1 fruit fly cellular context compared by ENCODE assay signal in the genomic region with DNA sequence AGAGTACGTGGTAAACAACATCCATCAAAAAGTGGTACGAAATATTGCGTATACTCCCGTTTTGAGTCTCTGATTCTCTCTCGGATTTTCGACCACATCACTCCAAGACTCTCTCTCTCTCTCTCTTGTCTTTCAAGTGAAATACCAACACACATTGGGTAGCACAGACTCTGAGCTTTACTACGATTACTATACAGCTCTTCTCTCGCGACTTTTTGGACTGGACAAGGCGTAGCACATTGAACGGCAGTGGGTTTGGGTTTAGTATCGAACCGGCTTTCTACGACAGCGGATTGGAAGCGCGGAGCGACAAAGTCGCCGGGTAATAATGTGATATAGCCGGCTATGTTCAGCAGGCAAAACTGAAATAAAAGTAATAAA.
TF ChIP-seq lines count a peak whose summit lies in the region.

No protein-coding gene starts in this region.

TF ChIP-seq in whole organism, embryonic, 481 proteins besides CTCF, POLR2A, EP300 and RAD21 (continued from another document and continues in another):
- TF ChIP-seq Ravus (GFP tag; IDR thresholded peaks at IDR 0.05; lab: Robert Waterston, UW) (no peak), CG8924 (tag; optimal IDR thresholded peaks at IDR 0.05; lab: Kevin White, UChicago) (no peak), CG18599 (GFP tag; optimal IDR thresholded peaks at IDR 0.05; lab: Kevin White, UChicago) (no peak), pita (GFP tag; optimal IDR thresholded peaks at IDR 0.05; lab: Kevin White, UChicago) (no peak), nom (GFP tag; optimal IDR thresholded peaks at IDR 0.05; lab: Kevin White, UChicago) (no peak), CG16815 (GFP tag; optimal IDR thresholded peaks at IDR 0.05; lab: Kevin White, UChicago) (no peak), Dip2 (GFP tag; IDR thresholded peaks at IDR 0.05; lab: Robert Waterston, UW) (no peak), CG17612 (GFP tag; IDR thresholded peaks at IDR 0.05; lab: Robert Waterston, UW) (no peak), gsb-n (tag; optimal IDR thresholded peaks at IDR 0.05; lab: Kevin White, UChicago) (no peak), CG12071 (GFP tag; optimal IDR thresholded peaks at IDR 0.05; lab: Kevin White, UChicago) (no peak), trh (GFP tag; optimal IDR thresholded peaks at IDR 0.05; lab: Kevin White, UChicago) (no peak), chif (GFP tag; optimal IDR thresholded peaks at IDR 0.05; lab: Kevin White, UChicago) (no peak), BEAF-32 (GFP tag; optimal IDR thresholded peaks at IDR 0.05; lab: Kevin White, UChicago) (no peak), CG17802 (tag; optimal IDR thresholded peaks at IDR 0.05; lab: Kevin White, UChicago) (no peak), CG18476 (GFP tag; optimal IDR thresholded peaks at IDR 0.05; lab: Kevin White, UChicago) (no peak), Dp (GFP tag; optimal IDR thresholded peaks at IDR 0.05; lab: Kevin White, UChicago) (no peak), ttk (GFP tag; IDR thresholded peaks at IDR 0.05; lab: Robert Waterston, UW) (no peak), CG10565 (GFP tag; optimal IDR thresholded peaks at IDR 0.05; lab: Kevin White, UChicago) (no peak), CG16779 (GFP tag; IDR thresholded peaks at IDR 0.05; lab: Robert Waterston, UW) (0 out of 2 replicates have a peak, but pooled peaks have one; percentile 6), Chrac-16 (GFP tag; optimal IDR thresholded peaks at IDR 0.05; lab: Kevin White, UChicago) (no peak), CG8290 (GFP tag; optimal IDR thresholded peaks at IDR 0.05; lab: Kevin White, UChicago) (no peak), CG8290 (tag; optimal IDR thresholded peaks at IDR 0.05; lab: Kevin White, UChicago) (peak in 1 of 2 experiments; percentile 64), Side (GFP tag; optimal IDR thresholded peaks at IDR 0.05; lab: Kevin White, UChicago) (no peak), CG12104 (GFP tag; optimal IDR thresholded peaks at IDR 0.05; lab: Kevin White, UChicago) (no peak), lbe (GFP tag; optimal IDR thresholded peaks at IDR 0.05; lab: Kevin White, UChicago) (peak; percentile 20), az2 (GFP tag; optimal IDR thresholded peaks at IDR 0.05; lab: Kevin White, UChicago) (no peak), Lhr (GFP tag; optimal IDR thresholded peaks at IDR 0.05; lab: Kevin White, UChicago) (no peak), CG6272 (GFP tag; IDR thresholded peaks at IDR 0.05; lab: Robert Waterston, UW) (no peak), Abd-B (GFP tag; optimal IDR thresholded peaks at IDR 0.05; lab: Kevin White, UChicago) (no peak), Hey (tag; optimal IDR thresholded peaks at IDR 0.05; lab: Kevin White, UChicago) (no peak), ro (GFP tag; IDR thresholded peaks at IDR 0.05; lab: Robert Waterston, UW) (no peak), CG7839 (tag; optimal IDR thresholded peaks at IDR 0.05; lab: Kevin White, UChicago) (no peak), CG9215 (GFP tag; IDR thresholded peaks at IDR 0.05; lab: Robert Waterston, UW) (no peak), NK7.1 (GFP tag; optimal IDR thresholded peaks at IDR 0.05; lab: Kevin White, UChicago) (no peak), Neu2 (GFP tag; optimal IDR thresholded peaks at IDR 0.05; lab: Kevin White, UChicago; ENCODE audit: borderline replicate concordance) (no peak), Doc3 (GFP tag; IDR thresholded peaks at IDR 0.05; lab: Robert Waterston, UW; ENCODE audit: partially characterized antibody) (peak; percentile 28; the same call in 1 of the 3 replicates), tx (GFP tag; optimal IDR thresholded peaks at IDR 0.05; lab: Kevin White, UChicago) (no peak), fd3F (GFP tag; optimal IDR thresholded peaks at IDR 0.05; lab: Kevin White, UChicago) (no peak), CG3407 (GFP tag; optimal IDR thresholded peaks at IDR 0.05; lab: Kevin White, UChicago) (no peak), D19B (GFP tag; optimal IDR thresholded peaks at IDR 0.05; lab: Kevin White, UChicago) (no peak), CG3281 (GFP tag; optimal IDR thresholded peaks at IDR 0.05; lab: Kevin White, UChicago) (no peak), vvl (GFP tag; IDR thresholded peaks at IDR 0.05; lab: Robert Waterston, UW) (no peak; the same call in 1 of the 2 replicates), CG7357 (GFP tag; IDR thresholded peaks at IDR 0.05; lab: Robert Waterston, UW) (no peak), sd (tag; optimal IDR thresholded peaks at IDR 0.05; lab: Kevin White, UChicago) (peak; percentile 24), Usf (GFP tag; optimal IDR thresholded peaks at IDR 0.05; lab: Kevin White, UChicago) (no peak), CG31388 (GFP tag; optimal IDR thresholded peaks at IDR 0.05; lab: Kevin White, UChicago) (no peak), mam (GFP tag; optimal IDR thresholded peaks at IDR 0.05; lab: Kevin White, UChicago) (no peak), Dfd (GFP tag; optimal IDR thresholded peaks at IDR 0.05; lab: Kevin White, UChicago) (no peak), crol (GFP tag; IDR thresholded peaks at IDR 0.05; lab: Robert Waterston, UW) (no peak), CG1233 (GFP tag; optimal IDR thresholded peaks at IDR 0.05; lab: Kevin White, UChicago) (no peak), CG6689 (GFP tag; IDR thresholded peaks at IDR 0.05; lab: Robert Waterston, UW) (no peak), CG12299 (tag; optimal IDR thresholded peaks at IDR 0.05; lab: Kevin White, UChicago) (no peak), vnd (GFP tag; IDR thresholded peaks at IDR 0.05; lab: Robert Waterston, UW; ENCODE audit: partially characterized antibody) (no peak), CG13287 (GFP tag; IDR thresholded peaks at IDR 0.05; lab: Robert Waterston, UW; ENCODE audit: partially characterized antibody) (peak; percentile 64; the same call in 1 of the 2 replicates), Max (GFP tag; optimal IDR thresholded peaks at IDR 0.05; lab: Kevin White, UChicago) (no peak), zen2 (GFP tag; IDR thresholded peaks at IDR 0.05; lab: Robert Waterston, UW; ENCODE audit: partially characterized antibody) (peak; percentile 80; the same call in 2 of the 3 replicates), ac (GFP tag; optimal IDR thresholded peaks at IDR 0.05; lab: Kevin White, UChicago) (no peak), CG10147 (GFP tag; optimal IDR thresholded peaks at IDR 0.05; lab: Kevin White, UChicago) (no peak), Hmx (GFP tag; optimal IDR thresholded peaks at IDR 0.05; lab: Kevin White, UChicago) (no peak), aop (GFP tag; IDR thresholded peaks at IDR 0.05; lab: Robert Waterston, UW) (no peak), CG2712 (tag; optimal IDR thresholded peaks at IDR 0.05; lab: Kevin White, UChicago) (no peak), TFAM (GFP tag; optimal IDR thresholded peaks at IDR 0.05; lab: Kevin White, UChicago) (no peak), H15 (GFP tag; IDR thresholded peaks at IDR 0.05; lab: Robert Waterston, UW) (no peak), D19A (tag; optimal IDR thresholded peaks at IDR 0.05; lab: Kevin White, UChicago) (no peak), B-H1 (GFP tag; IDR thresholded peaks at IDR 0.05; lab: Robert Waterston, UW) (no peak), CG10366 (GFP tag; IDR thresholded peaks at IDR 0.05; lab: Robert Waterston, UW) (no peak), br (optimal IDR thresholded peaks at IDR 0.05; lab: Kevin White, UChicago) (no peak), CG5245 (GFP tag; optimal IDR thresholded peaks at IDR 0.05; lab: Kevin White, UChicago) (no peak), Ets65A (GFP tag; lab: Kevin White, UChicago) (no peak), eve (GFP tag; optimal IDR thresholded peaks at IDR 0.05; lab: Kevin White, UChicago) (no peak), CG18764 (GFP tag; optimal IDR thresholded peaks at IDR 0.05; lab: Kevin White, UChicago) (no peak), CG11723 (GFP tag; optimal IDR thresholded peaks at IDR 0.05; lab: Kevin White, UChicago) (no peak), CG4854 (GFP tag; optimal IDR thresholded peaks at IDR 0.05; lab: Kevin White, UChicago) (no peak), CG10959 (GFP tag; IDR thresholded peaks at IDR 0.05; lab: Robert Waterston, UW) (no peak), CG32772 (GFP tag; IDR thresholded peaks at IDR 0.05; lab: Robert Waterston, UW) (no peak), GATAe (GFP tag; conservative IDR thresholded peaks at IDR 0.05; lab: Robert Waterston, UW) (no peak), CG14965 (GFP tag; optimal IDR thresholded peaks at IDR 0.05; lab: Kevin White, UChicago; ENCODE audit: borderline replicate concordance) (no peak), Hsf (GFP tag; optimal IDR thresholded peaks at IDR 0.05; lab: Kevin White, UChicago) (no peak), HLHmδ (GFP tag; optimal IDR thresholded peaks at IDR 0.05; lab: Kevin White, UChicago) (no peak), CG11456 (GFP tag; IDR thresholded peaks at IDR 0.05; lab: Robert Waterston, UW) (no peak), Sry-β (GFP tag; optimal IDR thresholded peaks at IDR 0.05; lab: Kevin White, UChicago) (no peak), psq (GFP tag; optimal IDR thresholded peaks at IDR 0.05; lab: Kevin White, UChicago) (no peak), CG10654 (GFP tag; optimal IDR thresholded peaks at IDR 0.05; lab: Kevin White, UChicago) (no peak), Dll (GFP tag; IDR thresholded peaks at IDR 0.05; lab: Robert Waterston, UW; ENCODE audit: partially characterized antibody) (peak; percentile 50; the same call in 1 of the 4 replicates), phol (tag; optimal IDR thresholded peaks at IDR 0.05; lab: Kevin White, UChicago) (no peak), gcm2 (GFP tag; optimal IDR thresholded peaks at IDR 0.05; lab: Kevin White, UChicago) (no peak), bsh (GFP tag; optimal IDR thresholded peaks at IDR 0.05; lab: Kevin White, UChicago) (no peak), CG4617 (GFP tag; optimal IDR thresholded peaks at IDR 0.05; lab: Kevin White, UChicago; ENCODE audit: borderline replicate concordance) (no peak), Opbp (GFP tag; IDR thresholded peaks at IDR 0.05; lab: Robert Waterston, UW; ENCODE audit: partially characterized antibody) (peak; percentile 15; the same call in 1 of the 3 replicates), HLH54F (GFP tag; optimal IDR thresholded peaks at IDR 0.05; lab: Kevin White, UChicago) (no peak), CG30403 (GFP tag; optimal IDR thresholded peaks at IDR 0.05; lab: Kevin White, UChicago) (no peak), CG7987 (GFP tag; optimal IDR thresholded peaks at IDR 0.05; lab: Kevin White, UChicago) (no peak), Optix (GFP tag; IDR thresholded peaks at IDR 0.05; lab: Robert Waterston, UW) (no peak), CG15269 (tag; optimal IDR thresholded peaks at IDR 0.05; lab: Kevin White, UChicago) (no peak), CG13894 (tag; optimal IDR thresholded peaks at IDR 0.05; lab: Kevin White, UChicago) (peak; percentile 62), PHDP (tag; optimal IDR thresholded peaks at IDR 0.05; lab: Kevin White, UChicago) (no peak), CG4424 (GFP tag; optimal IDR thresholded peaks at IDR 0.05; lab: Kevin White, UChicago) (no peak), Oaz (GFP tag; IDR thresholded peaks at IDR 0.05; lab: Robert Waterston, UW) (no peak), h (optimal IDR thresholded peaks at IDR 0.05; lab: Kevin White, UChicago) (no peak), Adf1 (GFP tag; IDR thresholded peaks at IDR 0.05; lab: Robert Waterston, UW) (no peak; the same call in 1 of the 2 replicates), E2f1 (GFP tag; IDR thresholded peaks at IDR 0.05; lab: Robert Waterston, UW) (no peak), sqz (GFP tag; optimal IDR thresholded peaks at IDR 0.05; lab: Kevin White, UChicago) (no peak), tna (GFP tag; IDR thresholded peaks at IDR 0.05; lab: Robert Waterston, UW; ENCODE audit: partially characterized antibody) (no peak), pho (GFP tag; optimal IDR thresholded peaks at IDR 0.05; lab: Kevin White, UChicago) (no peak), sens-2 (GFP tag; IDR thresholded peaks at IDR 0.05; lab: Robert Waterston, UW) (no peak), CG12155 (GFP tag; optimal IDR thresholded peaks at IDR 0.05; lab: Kevin White, UChicago) (no peak), peb (GFP tag; IDR thresholded peaks at IDR 0.05; lab: Robert Waterston, UW) (no peak), Fer1 (GFP tag; optimal IDR thresholded peaks at IDR 0.05; lab: Kevin White, UChicago) (no peak), wek (GFP tag; optimal IDR thresholded peaks at IDR 0.05; lab: Kevin White, UChicago) (no peak), CG10321 (GFP tag; IDR thresholded peaks at IDR 0.05; lab: Robert Waterston, UW) (no peak), D (optimal IDR thresholded peaks at IDR 0.05; lab: Kevin White, UChicago) (no peak), D (GFP tag; optimal IDR thresholded peaks at IDR 0.05; lab: Kevin White, UChicago) (no peak), chinmo (GFP tag; IDR thresholded peaks at IDR 0.05; lab: Robert Waterston, UW; ENCODE audit: partially characterized antibody) (peak; percentile 96), C15 (GFP tag; IDR thresholded peaks at IDR 0.05; lab: Robert Waterston, UW) (no peak), CG5180 (GFP tag; optimal IDR thresholded peaks at IDR 0.05; lab: Kevin White, UChicago) (peak; percentile 83), Dip3 (GFP tag; optimal IDR thresholded peaks at IDR 0.05; lab: Kevin White, UChicago) (no peak), Xrp1 (GFP tag; IDR thresholded peaks at IDR 0.05; lab: Robert Waterston, UW) (no peak), CG30431 (GFP tag; optimal IDR thresholded peaks at IDR 0.05; lab: Kevin White, UChicago) (no peak), bowl (GFP tag; IDR thresholded peaks at IDR 0.05; lab: Robert Waterston, UW) (0 out of 2 replicates have a peak, but pooled peaks have one; percentile 13), CG4360 (GFP tag; IDR thresholded peaks at IDR 0.05; lab: Robert Waterston, UW) (no peak), odd (GFP tag; optimal IDR thresholded peaks at IDR 0.05; lab: Kevin White, UChicago) (no peak), CG9437 (GFP tag; optimal IDR thresholded peaks at IDR 0.05; lab: Kevin White, UChicago) (no peak), Lpt (GFP tag; optimal IDR thresholded peaks at IDR 0.05; lab: Kevin White, UChicago) (no peak), hth (optimal IDR thresholded peaks at IDR 0.05; lab: Kevin White, UChicago) (no peak), Antp (GFP tag; optimal IDR thresholded peaks at IDR 0.05; lab: Kevin White, UChicago) (no peak), CG7928 (GFP tag; optimal IDR thresholded peaks at IDR 0.05; lab: Kevin White, UChicago) (no peak), fru (optimal IDR thresholded peaks at IDR 0.05; lab: Kevin White, UChicago) (no peak), CG11247 (GFP tag; IDR thresholded peaks at IDR 0.05; lab: Robert Waterston, UW) (no peak), otp (GFP tag; IDR thresholded peaks at IDR 0.05; lab: Robert Waterston, UW) (0 out of 3 replicates have a peak, but pooled peaks have one; percentile 10), Sox100B (GFP tag; optimal IDR thresholded peaks at IDR 0.05; lab: Kevin White, UChicago) (no peak), Hr39 (optimal IDR thresholded peaks at IDR 0.05; lab: Kevin White, UChicago) (no peak), org-1 (GFP tag; optimal IDR thresholded peaks at IDR 0.05; lab: Kevin White, UChicago) (no peak)
